Worm (Caenorhabditis elegans) whole organism, L4 larva: Measurements from ENCODE around the gene rga-1.

Experiments
- aly-2 ChIP-seq: sonication (generic microtip); optimal IDR thresholded peaks from 2 replicates; lab custom pipeline; 2018; ENCODE audit warnings: missing biosample characterization, missing genetic modification characterization
- ceh-28 ChIP-seq: fragments of 150-350 bp; optimal IDR thresholded peaks from 2 replicates; lab custom pipeline; 2014; ENCODE audit warnings: missing biosample characterization, missing genetic modification reagents, missing genetic modification characterization
- ceh-82 ChIP-seq: sonication (generic microtip); optimal IDR thresholded peaks from 2 replicates; lab custom pipeline; 2017; ENCODE audit warnings: missing biosample characterization, missing genetic modification characterization
- fkh-10 ChIP-seq: fragments of 150-350 bp; optimal IDR thresholded peaks from 2 replicates; lab custom pipeline; 2014; ENCODE audit warnings: missing biosample characterization, missing genetic modification reagents, missing genetic modification characterization
- jun-1 ChIP-seq: fragments of 150-350 bp; optimal IDR thresholded peaks from 2 replicates; lab custom pipeline; 2014; ENCODE audit warnings: missing biosample characterization, missing genetic modification reagents, missing genetic modification characterization
- lin-29 ChIP-seq: fragments of 200-800 bp; sonication (Bioruptor generic); IDR thresholded peaks from 2 replicates; pipeline ENCODE4 v1.3.6; 2022; ENCODE audit warnings: missing genetic modification reagents, missing genetic modification characterization, missing compliant biosample characterization
- lsy-2 ChIP-seq, 2 experiments: fragments of 150-350 bp in 1 of 2; sonication (generic microtip) in 1 of 2; optimal IDR thresholded peaks; 2 replicates each; lab custom pipeline; 2014 to 2017; ENCODE audit warnings: missing biosample characterization in 2 of 2, missing genetic modification characterization in 2 of 2
- zip-11 ChIP-seq: fragments of 200-800 bp; sonication (Bioruptor generic); IDR thresholded peaks from 2 replicates; pipeline ENCODE4 v1.3.6; 2022; ENCODE audit warnings: missing genetic modification characterization, missing compliant biosample characterization

DNA sequence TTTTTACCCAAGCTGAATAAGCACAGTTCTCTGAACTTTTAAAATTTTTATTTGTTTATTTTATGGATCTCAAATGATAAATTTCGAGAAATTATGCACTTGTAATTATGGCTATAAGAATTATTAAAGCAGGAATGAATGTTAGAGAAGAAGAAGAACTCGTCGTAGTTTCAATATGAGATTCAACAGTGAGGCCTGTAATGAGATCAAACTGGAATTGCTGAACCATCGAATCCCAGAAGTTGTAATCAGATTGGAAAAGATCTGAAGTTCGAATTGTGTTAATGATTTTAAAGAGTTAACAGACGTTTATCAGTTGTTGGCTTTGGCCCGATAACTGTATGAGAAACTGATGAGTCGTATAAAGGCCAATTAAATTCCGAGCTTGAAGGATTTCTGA is 9.0 kb upstream of the rga-1 start:
- no peak for TF ChIP-seq lin-29 (GFP tag; lab: Robert Waterston, UW)
- no peak for TF ChIP-seq zip-11
- TF ChIP-seq jun-1 (tag; lab: Kevin White, UChicago) = no peak
- TF ChIP-seq ceh-82 (tag; lab: Kevin White, UChicago) = no peak
- no peak for TF ChIP-seq lsy-2 (tag; optimal IDR thresholded peaks at IDR 0.05; lab: Kevin White, UChicago)
- no peak for TF ChIP-seq aly-2 (tag; lab: Kevin White, UChicago)
- no peak for TF ChIP-seq fkh-10 (GFP tag; lab: Kevin White, UChicago)
- no peak for TF ChIP-seq ceh-28 (tag; lab: Kevin White, UChicago)
